Worm (Caenorhabditis elegans) whole organism, late embryonic: ENCODE data around the gene C35D6.3.

Experiments used
- ama-1 ChIP-seq: fragments of 150-350 bp; optimal IDR thresholded peaks from 2 replicates; lab custom pipeline; 2014
- ceh-14 ChIP-seq: sonication (generic microtip); optimal IDR thresholded peaks from 2 replicates; lab custom pipeline; 2016; ENCODE audit warnings: missing genotype, missing genetic modification characterization, missing compliant biosample characterization

DNA sequence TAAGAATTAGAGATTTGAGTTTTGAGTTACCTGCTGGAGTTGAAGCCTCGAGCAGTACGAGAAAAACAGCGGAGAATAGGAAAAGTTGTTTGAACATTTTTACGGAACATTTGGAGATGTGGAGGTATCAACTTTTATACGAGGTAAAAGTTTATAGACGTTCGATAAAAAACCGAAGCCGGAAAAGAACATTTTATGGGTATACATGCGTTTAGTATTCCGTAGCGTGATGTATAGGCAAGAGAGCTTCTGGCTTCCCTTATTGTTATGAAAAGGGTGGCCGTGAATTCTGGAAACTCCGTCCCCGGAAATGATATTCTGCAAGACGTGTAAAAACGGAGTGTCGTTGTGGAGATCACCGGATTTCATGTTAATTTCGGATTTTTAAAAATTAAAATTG, 26.2 kb upstream of the C35D6.3 start, which contains the start of gene K03D3.5:
- no peak for TF ChIP-seq ceh-14 (tag; lab: Kevin White, UChicago)
- no peak for TF ChIP-seq ama-1
